Worm (Caenorhabditis elegans): Measurements from ENCODE around the gene C14C6.6.

The C14C6.6 gene

DNA sequence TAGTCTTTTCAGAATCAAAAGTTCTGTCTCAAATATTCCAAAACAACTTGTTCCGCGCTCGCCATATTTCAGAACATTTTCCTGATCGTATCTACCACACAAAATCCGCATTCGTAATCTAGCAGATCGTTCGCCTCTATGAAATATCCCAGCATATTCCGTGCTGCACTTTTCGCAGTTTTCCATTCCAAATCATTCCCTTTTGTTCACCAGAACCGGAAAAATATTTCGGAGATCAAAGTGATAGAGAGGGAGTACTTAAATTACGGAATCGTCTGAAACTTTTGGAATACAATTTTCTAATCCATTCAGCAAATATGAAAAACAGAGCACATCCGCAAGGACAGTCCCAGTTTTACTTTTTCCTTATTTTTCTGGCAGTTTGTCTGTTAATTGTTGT, 39.9 kb upstream of the C14C6.6 start, which contains the start of gene K06H6.1:
K06H6.1 (plus strand) TSS at position 301 of the 400 bp plus-strand sequence.
- TF ChIP-seq pqm-1 (tag; optimal IDR thresholded peaks at IDR 0.05) = no peak

DNA sequence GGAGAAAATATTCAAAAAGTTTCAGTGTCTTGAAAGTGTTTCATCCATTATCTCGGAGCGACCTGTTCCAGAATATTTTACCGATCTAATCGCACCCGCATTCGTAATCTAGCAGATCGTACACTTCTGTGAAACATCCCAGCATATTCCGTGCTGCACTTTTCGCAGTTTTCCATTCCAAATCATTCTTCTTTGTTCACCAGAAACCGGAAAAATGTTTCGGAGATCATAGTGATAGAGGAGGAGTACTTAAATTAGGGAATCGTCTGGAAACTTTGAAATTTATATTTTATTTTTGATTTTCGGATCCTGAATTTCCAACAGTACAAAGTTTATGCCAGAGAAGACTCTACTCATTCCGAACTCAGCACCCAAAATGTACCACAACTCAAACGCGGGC, 37.6 kb upstream of the C14C6.6 start, which contains the start of gene K06H6.2:
K06H6.2 (plus strand) TSS at position 301 of the 400 bp plus-strand sequence.
- TF ChIP-seq K09A11.1 (tag; optimal IDR thresholded peaks at IDR 0.05; ENCODE audit: insufficient read depth) (no peak), hlh-13 (GFP tag; optimal IDR thresholded peaks at IDR 0.05) (no peak), T23F11.4 (GFP tag; optimal IDR thresholded peaks at IDR 0.05) (no peak), ceh-19 (GFP tag; optimal IDR thresholded peaks at IDR 0.05) (no peak), fkh-6 (tag; optimal IDR thresholded peaks at IDR 0.05) (no peak), sox-4 (tag; optimal IDR thresholded peaks at IDR 0.05) (no peak), pha-4 (tag; optimal IDR thresholded peaks at IDR 0.05) (no peak), ceh-2 (tag; optimal IDR thresholded peaks at IDR 0.05) (no peak), ceh-18 (tag; optimal IDR thresholded peaks at IDR 0.05) (no peak), hlh-15 (tag; optimal IDR thresholded peaks at IDR 0.05) (no peak), elt-4 (tag; optimal IDR thresholded peaks at IDR 0.05) (no peak), ceh-30 (tag; optimal IDR thresholded peaks at IDR 0.05) (no peak), ceh-22 (tag; optimal IDR thresholded peaks at IDR 0.05) (no peak), gmeb-2 (tag; optimal IDR thresholded peaks at IDR 0.05) (no peak), ceh-45 (GFP tag; IDR thresholded peaks at IDR 0.05) (no peak), nfya-1 (tag; optimal IDR thresholded peaks at IDR 0.05) (no peak), C08G9.2 (tag; optimal IDR thresholded peaks at IDR 0.05) (no peak), ref-2 (tag; optimal IDR thresholded peaks at IDR 0.05) (no peak), ama-1 (optimal IDR thresholded peaks at IDR 0.05) (no peak)

DNA sequence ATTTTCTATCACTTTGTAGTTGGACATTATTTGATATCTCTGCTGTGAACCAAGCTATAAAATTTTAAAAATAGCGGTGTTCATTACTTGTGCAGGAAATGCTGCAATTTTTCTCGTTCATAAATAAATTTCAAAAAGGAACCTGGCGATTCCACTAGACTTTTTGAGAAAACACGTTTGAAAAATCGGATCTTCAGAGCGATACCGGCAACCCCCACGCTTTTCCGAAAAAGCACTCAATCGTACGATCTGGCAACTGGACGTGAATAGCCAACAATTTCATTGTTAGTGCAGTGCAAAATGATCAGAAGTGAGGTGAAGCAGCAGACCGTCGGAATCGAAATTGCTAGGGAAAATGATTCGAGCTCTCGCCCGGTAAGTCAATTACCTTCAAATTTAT, 33.7 kb upstream of the C14C6.6 start, which contains the start of gene nstp-7:
nstp-7 (plus strand) TSS at position 301 of the 400 bp plus-strand sequence.
- TF ChIP-seq nhr-11 (tag; optimal IDR thresholded peaks at IDR 0.05) (no peak), rnt-1 (tag; optimal IDR thresholded peaks at IDR 0.05) (no peak), unc-86 (tag; optimal IDR thresholded peaks at IDR 0.05) (no peak), fkh-10 (GFP tag; optimal IDR thresholded peaks at IDR 0.05) (no peak), sox-2 (GFP tag; IDR thresholded peaks at IDR 0.05) (no peak), ztf-16 (tag; optimal IDR thresholded peaks at IDR 0.05) (no peak), ceh-30 (tag; optimal IDR thresholded peaks at IDR 0.05) (no peak), tbx-2 (tag; optimal IDR thresholded peaks at IDR 0.05) (no peak), mec-3 (tag; optimal IDR thresholded peaks at IDR 0.05; ENCODE audit: borderline replicate concordance) (no peak), pag-3 (tag; optimal IDR thresholded peaks at IDR 0.05; ENCODE audit: borderline replicate concordance) (no peak), C08G9.2 (tag; optimal IDR thresholded peaks at IDR 0.05) (no peak), nfya-1 (tag; optimal IDR thresholded peaks at IDR 0.05) (no peak), hlh-6 (tag; optimal IDR thresholded peaks at IDR 0.05) (no peak), zip-5 (tag; optimal IDR thresholded peaks at IDR 0.05) (no peak), ceh-31 (tag; optimal IDR thresholded peaks at IDR 0.05) (no peak), lin-11 (tag; optimal IDR thresholded peaks at IDR 0.05) (no peak)

DNA sequence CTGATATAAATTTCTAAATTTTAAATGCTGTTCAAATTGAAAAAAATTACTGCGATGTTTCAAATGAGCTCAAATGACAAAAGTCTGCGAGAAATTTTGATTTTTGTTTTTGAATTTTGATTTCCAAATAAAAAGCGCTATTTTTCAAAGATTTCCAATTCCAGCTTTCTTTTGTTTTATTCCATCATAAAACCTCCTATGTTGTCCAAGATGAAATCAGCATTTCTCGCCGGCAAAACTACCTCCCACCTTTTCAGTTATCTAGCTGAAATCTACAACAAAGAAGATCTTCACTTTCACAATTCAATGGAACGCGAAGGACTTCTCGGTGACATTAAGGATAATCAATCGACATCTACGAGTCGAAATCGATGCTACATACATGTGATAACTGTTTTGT, 31.1 kb upstream of the C14C6.6 start, which contains the start of gene K06H6.4:
K06H6.4 (plus strand) TSS at position 301 of the 400 bp plus-strand sequence.
- TF ChIP-seq mec-3 (tag; optimal IDR thresholded peaks at IDR 0.05; ENCODE audit: borderline replicate concordance) (no peak), ceh-24 (tag; optimal IDR thresholded peaks at IDR 0.05) (no peak), nhr-11 (tag; optimal IDR thresholded peaks at IDR 0.05) (no peak), dve-1 (tag; optimal IDR thresholded peaks at IDR 0.05) (no peak)

DNA sequence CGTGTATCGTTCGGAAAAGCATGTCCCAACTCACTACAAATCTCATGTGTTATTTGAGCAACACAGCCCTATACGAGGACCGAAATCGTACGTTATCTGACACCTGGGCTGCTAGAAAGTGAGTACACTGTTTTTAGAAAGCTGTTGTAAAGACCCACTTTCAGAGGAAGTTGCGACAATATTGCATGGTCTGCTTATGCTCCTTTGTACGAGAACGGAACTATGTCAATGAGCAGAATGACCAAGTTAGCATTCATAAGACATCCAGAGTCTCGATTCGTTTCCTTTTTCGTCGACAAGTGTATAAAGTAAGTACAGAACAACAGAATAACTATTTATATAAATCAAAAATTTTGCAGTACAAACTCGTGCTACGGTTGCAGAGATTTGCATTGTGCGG, 29.0 kb upstream of the C14C6.6 start:
- TF ChIP-seq sox-4 (tag; optimal IDR thresholded peaks at IDR 0.05) = no peak
- no peak for TF ChIP-seq ahr-1 (tag; optimal IDR thresholded peaks at IDR 0.05)
- no peak for TF ChIP-seq K02D7.2 (tag; optimal IDR thresholded peaks at IDR 0.05)
- no peak for TF ChIP-seq unc-55 (GFP tag; optimal IDR thresholded peaks at IDR 0.05)

Data from whole organism, late embryonic.